Worm (Caenorhabditis elegans) whole organism, L4 larva: ENCODE measurements around the gene F14H3.14.

Source experiments
- F49E8.2 ChIP-seq: sonication (generic microtip); optimal IDR thresholded peaks from 2 replicates; lab custom pipeline; 2016; ENCODE audit warnings: missing compliant biosample characterization, mild to moderate bottlenecking, missing genetic modification characterization, borderline replicate concordance
- Y105C5A.15 ChIP-seq: fragments of 200-800 bp; sonication (Bioruptor generic); IDR thresholded peaks from 2 replicates; pipeline ENCODE4 v1.3.6; 2022; ENCODE audit warnings: missing genetic modification characterization, missing compliant biosample characterization
- Y48G9A.11 ChIP-seq: fragments of 200-800 bp; sonication (Bioruptor generic); IDR thresholded peaks from 2 replicates; pipeline ENCODE4 v1.3.6; 2022; ENCODE audit warnings: missing genetic modification reagents, missing genetic modification characterization, missing compliant biosample characterization
- ama-1 ChIP-seq: fragments of 150-350 bp; optimal IDR thresholded peaks from 2 replicates; lab custom pipeline; 2014; ENCODE audit warnings: inconsistent platforms, mixed read lengths
- ceh-20 ChIP-seq: fragments of 200-800 bp; sonication (Bioruptor generic); IDR thresholded peaks from 2 replicates; pipeline ENCODE4 v1.3.6; 2022; ENCODE audit warnings: missing genetic modification reagents, missing genetic modification characterization, missing compliant biosample characterization
- hlh-11 ChIP-seq: fragments of 200-800 bp; sonication (Bioruptor generic); optimal IDR thresholded peaks from 2 replicates; lab custom pipeline; 2018; ENCODE audit warnings: mild to moderate bottlenecking, missing genetic modification characterization, missing compliant biosample characterization
- lin-39 ChIP-seq: fragments of 150-350 bp; optimal IDR thresholded peaks from 2 replicates; lab custom pipeline; 2014; ENCODE audit warnings: missing biosample characterization, missing genetic modification reagents, missing genetic modification characterization
- nhr-102 ChIP-seq: sonication (generic microtip); optimal IDR thresholded peaks from 2 replicates; lab custom pipeline; 2016; ENCODE audit warnings: mild to moderate bottlenecking, missing genetic modification characterization, moderate library complexity, missing compliant biosample characterization
- nhr-11 ChIP-seq: fragments of 150-350 bp; optimal IDR thresholded peaks from 2 replicates; lab custom pipeline; 2014; ENCODE audit warnings: missing biosample characterization, missing genetic modification characterization
- nhr-77 ChIP-seq: fragments of 150-350 bp; optimal IDR thresholded peaks from 2 replicates; lab custom pipeline; 2014; ENCODE audit warnings: missing biosample characterization, missing genetic modification characterization
- unc-62 ChIP-seq, 3 experiments: fragments of 150-350 bp in 1 of 3; sonication (generic microtip); optimal IDR thresholded peaks in 2 of 3; peaks in 1 of 3; 1 replicate in 1 of 3; 2 replicates in 2 of 3; lab custom pipeline; 2014 to 2017; ENCODE audit warnings: missing biosample characterization in 3 of 3, missing genetic modification characterization in 3 of 3, missing genetic modification reagents in 3 of 3, missing genotype in 1 of 3

DNA sequence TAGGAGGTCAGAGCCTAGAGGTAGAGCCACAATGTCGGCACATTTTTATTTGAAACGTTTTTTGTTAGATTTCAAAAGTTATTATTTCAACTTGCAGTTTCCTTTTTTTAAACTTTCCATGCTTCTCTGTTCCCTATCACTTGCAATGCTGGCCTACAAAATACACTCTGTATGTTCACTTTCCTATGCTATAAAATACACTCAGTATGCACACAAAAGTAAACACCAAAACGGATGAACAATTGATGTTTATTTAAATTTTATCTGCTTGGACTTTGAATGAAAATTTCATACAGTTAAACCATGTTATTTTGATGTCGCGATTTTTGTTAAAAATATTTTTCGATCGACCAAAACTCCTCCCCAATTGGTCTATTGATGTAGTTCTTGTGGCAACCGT lies 18.0 kb upstream of the F14H3.14 start:
- TF ChIP-seq nhr-11 (tag; lab: Kevin White, UChicago): no peak
- no peak for TF ChIP-seq ceh-20
- no peak for TF ChIP-seq Y48G9A.11 (GFP tag; lab: Robert Waterston, UW)
- no peak for TF ChIP-seq nhr-77 (tag; lab: Kevin White, UChicago)
- TF ChIP-seq ama-1 (lab: Kevin White, UChicago): no peak
- no peak for TF ChIP-seq unc-62 (GFP tag; optimal IDR thresholded peaks at IDR 0.05 in 1 of 2; lab: Kevin White, UChicago)
- no peak for TF ChIP-seq unc-62 (tag; optimal IDR thresholded peaks at IDR 0.05; lab: Kevin White, UChicago)
- TF ChIP-seq F49E8.2 (tag; lab: Kevin White, UChicago): no peak
- TF ChIP-seq nhr-102 (tag; lab: Kevin White, UChicago): no peak
- no peak for TF ChIP-seq lin-39 (tag; lab: Kevin White, UChicago)
- TF ChIP-seq hlh-11 (tag; lab: Kevin White, UChicago): no peak
- no peak for TF ChIP-seq Y105C5A.15 (GFP tag; lab: Robert Waterston, UW)
